Fruit fly (Drosophila melanogaster) whole organism, wandering third instar larva: ENCODE data around the gene CG6959.

ENCODE experiments used
- CG9705 ChIP-seq: fragments of 200-800 bp; sonication (Bioruptor generic); optimal IDR thresholded peaks from 2 replicates; lab custom pipeline; 2018; ENCODE audit warnings: missing biosample characterization, mild to moderate bottlenecking, missing genetic modification characterization
- OdsH ChIP-seq: fragments of 200-800 bp; sonication (Bioruptor generic); optimal IDR thresholded peaks from 2 replicates; lab custom pipeline; 2016; ENCODE audit warnings: missing biosample characterization, mild to moderate bottlenecking, missing genetic modification characterization
- Sp1 ChIP-seq: fragments of 200-800 bp; sonication (Bioruptor generic); optimal IDR thresholded peaks from 3 replicates; lab custom pipeline; 2019; ENCODE audit warnings: missing biosample characterization, mild to moderate bottlenecking, missing genetic modification characterization, moderate library complexity
- br ChIP-seq: fragments of 200-800 bp; sonication (Bioruptor generic); optimal IDR thresholded peaks from 2 replicates; lab custom pipeline; 2016; ENCODE audit warnings: missing biosample characterization, missing genetic modification characterization
- rgr ChIP-seq: fragments of 200-800 bp; sonication (Bioruptor generic); optimal IDR thresholded peaks from 3 replicates; lab custom pipeline; 2016; ENCODE audit warnings: missing biosample characterization, mild to moderate bottlenecking, missing genetic modification characterization
- sage ChIP-seq: fragments of 200-800 bp; sonication (Bioruptor generic); optimal IDR thresholded peaks from 2 replicates; lab custom pipeline; 2016; ENCODE audit warnings: missing biosample characterization, mild to moderate bottlenecking, missing genetic modification characterization

DNA sequence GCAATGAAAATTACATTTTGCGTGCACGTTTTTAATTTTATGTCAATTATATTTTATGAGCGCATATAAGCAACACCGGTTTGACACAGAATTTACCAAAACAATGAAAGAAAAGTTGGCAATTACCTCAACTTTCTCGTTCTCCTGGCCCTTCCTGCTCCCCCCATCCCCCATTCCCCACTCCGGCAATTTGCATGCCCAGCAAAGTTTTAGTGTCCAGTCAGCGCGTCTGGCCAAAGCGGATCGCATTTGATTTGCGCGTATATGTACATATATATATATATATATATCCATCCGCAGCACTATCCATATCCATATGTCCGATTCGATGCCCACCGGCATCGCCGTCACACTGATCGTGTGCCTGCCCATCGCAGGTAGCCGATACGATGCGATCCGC, 7.5 kb upstream of the CG6959 start:
- TF ChIP-seq sage (GFP tag; lab: Kevin White, UChicago) (no peak), OdsH (GFP tag; lab: Kevin White, UChicago) (no peak), Sp1 (GFP tag; lab: Kevin White, UChicago) (no peak), br (GFP tag; lab: Kevin White, UChicago) (no peak), rgr (GFP tag; lab: Kevin White, UChicago) (no peak), CG9705 (GFP tag; lab: Kevin White, UChicago) (no peak)
